Worm (Caenorhabditis elegans) whole organism, mixed stage, embryonic: ENCODE measurements around the gene F26G1.15.

Source experiments
- mab-5 ChIP-seq: fragments of 150-350 bp; optimal IDR thresholded peaks from 2 replicates; lab custom pipeline; 2014; ENCODE audit warnings: missing biosample characterization, missing genetic modification characterization
- nhr-28 ChIP-seq: fragments of 150-350 bp; optimal IDR thresholded peaks from 2 replicates; lab custom pipeline; 2014; ENCODE audit warnings: missing biosample characterization, missing genetic modification characterization
- pha-4 ChIP-seq: fragments of 150-350 bp; optimal IDR thresholded peaks from 2 replicates; lab custom pipeline; 2018; ENCODE audit warnings: missing biosample characterization, missing genetic modification reagents, missing genetic modification characterization
- snpc-4 ChIP-seq: fragments of 150-350 bp; optimal IDR thresholded peaks from 2 replicates; lab custom pipeline; 2014; ENCODE audit warnings: missing biosample characterization, missing genetic modification characterization
- unc-62 ChIP-seq: fragments of 150-350 bp; optimal IDR thresholded peaks from 2 replicates; lab custom pipeline; 2014; ENCODE audit warnings: missing biosample characterization, missing genetic modification reagents, missing genetic modification characterization

DNA sequence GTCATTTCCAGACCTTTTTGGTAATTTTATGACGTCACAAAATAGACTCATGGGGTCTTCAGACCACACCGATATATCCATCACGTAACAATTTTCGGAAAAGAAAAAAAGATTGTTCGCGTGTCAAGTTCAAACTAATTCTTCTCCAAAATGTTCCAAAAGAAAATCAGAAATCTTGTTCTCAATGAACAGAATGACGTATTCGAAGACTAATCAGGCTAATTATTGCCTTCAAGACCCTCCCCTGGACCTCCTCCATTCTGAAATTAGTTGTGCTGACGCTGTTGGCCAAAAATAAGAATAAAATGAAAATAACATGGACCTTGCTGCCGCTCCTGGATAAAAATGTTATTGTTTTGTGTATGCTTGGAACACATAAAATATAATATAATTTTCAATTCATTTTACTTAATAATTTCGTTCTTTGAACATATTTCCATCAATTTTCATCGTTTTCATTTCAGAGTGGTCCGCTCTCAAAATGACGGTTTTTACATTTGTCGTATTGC lies at the start of gene F26G1.15:
- TF ChIP-seq mab-5 (tag; lab: Kevin White, UChicago) (no peak), nhr-28 (tag; lab: Kevin White, UChicago) (no peak), pha-4 (no peak), unc-62 (no peak), snpc-4 (tag; lab: Kevin White, UChicago) (no peak)
